Worm (Caenorhabditis elegans) whole organism, L3 larva: Measurements from ENCODE around the gene F59A6.2.

Source experiments
- ama-1 ChIP-seq: fragments of 150-350 bp; optimal IDR thresholded peaks from 2 replicates; lab custom pipeline; 2018
- ceh-28 ChIP-seq: fragments of 150-350 bp; optimal IDR thresholded peaks from 2 replicates; lab custom pipeline; 2014; ENCODE audit warnings: missing biosample characterization, missing genetic modification reagents, missing genetic modification characterization
- elt-1 ChIP-seq: fragments of 150-350 bp; optimal IDR thresholded peaks from 2 replicates; lab custom pipeline; 2014; ENCODE audit warnings: missing biosample characterization, missing genetic modification characterization
- fos-1 ChIP-seq: fragments of 150-350 bp; optimal IDR thresholded peaks from 2 replicates; lab custom pipeline; 2014; ENCODE audit warnings: missing biosample characterization, missing genetic modification characterization
- hmg-11 ChIP-seq: sonication (generic microtip); optimal IDR thresholded peaks from 2 replicates; lab custom pipeline; 2016; ENCODE audit warnings: missing genetic modification characterization, missing compliant biosample characterization
- mdl-1 ChIP-seq: fragments of 150-350 bp; optimal IDR thresholded peaks from 2 replicates; lab custom pipeline; 2014; ENCODE audit warnings: missing biosample characterization, missing genetic modification characterization
- nfya-1 ChIP-seq: sonication (generic microtip); optimal IDR thresholded peaks from 2 replicates; lab custom pipeline; 2017; ENCODE audit warnings: missing genetic modification characterization, mild to moderate bottlenecking, missing compliant biosample characterization, antibody characterized with exemption, moderate library complexity; ENCODE audit not compliant: insufficient read depth
- nhr-12 ChIP-seq: fragments of 150-350 bp; optimal IDR thresholded peaks from 2 replicates; lab custom pipeline; 2014; ENCODE audit warnings: missing biosample characterization, missing genetic modification characterization
- nhr-237 ChIP-seq: fragments of 150-350 bp; optimal IDR thresholded peaks from 2 replicates; lab custom pipeline; 2014; ENCODE audit warnings: missing biosample characterization, missing genetic modification characterization
- nhr-76 ChIP-seq: fragments of 150-350 bp; sonication (generic microtip); optimal IDR thresholded peaks from 5 replicates; lab custom pipeline; 2014; ENCODE audit warnings: missing biosample characterization, missing genetic modification characterization
- pha-4 ChIP-seq: fragments of 150-350 bp; optimal IDR thresholded peaks from 2 replicates; lab custom pipeline; 2014; ENCODE audit warnings: missing biosample characterization, missing genetic modification reagents, missing genetic modification characterization
- skn-1 ChIP-seq: fragments of 150-350 bp; optimal IDR thresholded peaks from 2 replicates; lab custom pipeline; 2014; ENCODE audit warnings: missing biosample characterization, missing genetic modification characterization
- zag-1 ChIP-seq: fragments of 150-350 bp; optimal IDR thresholded peaks from 2 replicates; lab custom pipeline; 2014; ENCODE audit warnings: missing biosample characterization, missing genetic modification characterization
- ztf-11 ChIP-seq: fragments of 150-350 bp; optimal IDR thresholded peaks from 2 replicates; lab custom pipeline; 2014; ENCODE audit warnings: missing biosample characterization, missing genetic modification characterization

DNA sequence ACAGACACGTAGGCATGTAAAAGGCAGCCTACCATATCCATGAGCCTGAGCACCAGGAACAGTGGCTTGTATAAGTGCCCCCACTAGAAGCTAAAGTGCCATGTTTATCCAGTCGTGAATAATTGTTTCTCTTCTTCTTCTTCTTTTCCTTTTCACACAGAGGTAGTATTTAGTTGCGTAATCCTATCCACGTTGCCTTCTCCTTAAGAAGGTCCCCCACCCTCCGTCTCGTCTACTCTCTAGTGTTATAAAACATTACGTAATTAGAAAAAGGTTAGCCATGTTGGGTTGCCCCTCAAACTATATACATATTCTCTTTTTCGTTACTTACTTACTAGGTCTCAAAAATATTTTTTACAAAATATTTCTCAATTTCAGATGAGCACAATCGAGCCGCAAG lies 27.8 kb upstream of the F59A6.2 start:
- TF ChIP-seq fos-1, result no peak
- no peak for TF ChIP-seq elt-1 (tag; lab: Kevin White, UChicago)
- no peak for TF ChIP-seq ztf-11 (tag; lab: Kevin White, UChicago)
- TF ChIP-seq nfya-1 (tag; lab: Kevin White, UChicago), result no peak
- TF ChIP-seq ceh-28, result no peak
- TF ChIP-seq ama-1, result no peak
- TF ChIP-seq nhr-12 (tag; lab: Kevin White, UChicago), result no peak
- TF ChIP-seq nhr-76 (tag; lab: Kevin White, UChicago), result no peak
- TF ChIP-seq hmg-11 (tag; lab: Kevin White, UChicago), result no peak
- TF ChIP-seq skn-1 (tag; lab: Kevin White, UChicago), result no peak
- TF ChIP-seq pha-4 (tag; lab: Kevin White, UChicago), result no peak
- no peak for TF ChIP-seq zag-1
- no peak for TF ChIP-seq nhr-237 (tag; lab: Kevin White, UChicago)
- TF ChIP-seq mdl-1 (tag; lab: Kevin White, UChicago), result no peak
